Worm (Caenorhabditis elegans): ENCODE measurements around the gene ttr-47.
A peak's percentile ranks its signal among the peaks of the same experiment; 100 is the strongest.

ttr-47 gene

ce11 chrV:8936791-8937475, 14.0 kb downstream of the ttr-47 start (continued):
- no peak for TF ChIP-seq aha-1 (tag; optimal IDR thresholded peaks at IDR 0.05)
- TF ChIP-seq lin-14 (GFP tag; optimal IDR thresholded peaks at IDR 0.05), result peak; percentile 78
- TF ChIP-seq nhr-237 (tag; optimal IDR thresholded peaks at IDR 0.05), result no peak
- TF ChIP-seq ama-1 (optimal IDR thresholded peaks at IDR 0.05), result no peak
- no peak for TF ChIP-seq pqm-1 (tag; optimal IDR thresholded peaks at IDR 0.05)
- TF ChIP-seq fkh-4 (tag; optimal IDR thresholded peaks at IDR 0.05; ENCODE audit: borderline replicate concordance), result no peak
- TF ChIP-seq nhr-12 (tag; optimal IDR thresholded peaks at IDR 0.05), result no peak
- peak; percentile 25 for TF ChIP-seq nhr-20 (tag; optimal IDR thresholded peaks at IDR 0.05)
- no peak for TF ChIP-seq nhr-90 (tag; optimal IDR thresholded peaks at IDR 0.05; ENCODE audit: poor library complexity)
- TF ChIP-seq ceh-82 (tag; optimal IDR thresholded peaks at IDR 0.05), result no peak
- TF ChIP-seq zip-4 (GFP tag; optimal IDR thresholded peaks at IDR 0.05), result no peak
- no peak for TF ChIP-seq xbp-1 (tag; optimal IDR thresholded peaks at IDR 0.05)
- no peak for TF ChIP-seq Y116A8C.19 (tag; optimal IDR thresholded peaks at IDR 0.05; ENCODE audit: borderline replicate concordance)
- no peak for TF ChIP-seq dsc-1 (tag; optimal IDR thresholded peaks at IDR 0.05)
- no peak for TF ChIP-seq efl-1 (optimal IDR thresholded peaks at IDR 0.05)
- peak in 1 of 2 experiments; percentile 59 for TF ChIP-seq efl-1 (GFP tag; optimal IDR thresholded peaks at IDR 0.05 in 1 of 2)
- no peak for TF ChIP-seq ces-1 (GFP tag; optimal IDR thresholded peaks at IDR 0.05)
- TF ChIP-seq ztf-11 (tag; optimal IDR thresholded peaks at IDR 0.05), result no peak
- TF ChIP-seq alr-1 (tag; optimal IDR thresholded peaks at IDR 0.05; ENCODE audit: borderline replicate concordance), result no peak
- TF ChIP-seq fos-1 (tag; optimal IDR thresholded peaks at IDR 0.05), result no peak
- TF ChIP-seq aly-2 (tag; optimal IDR thresholded peaks at IDR 0.05), result no peak
- TF ChIP-seq unc-130 (tag; optimal IDR thresholded peaks at IDR 0.05), result no peak
- no peak for TF ChIP-seq tbx-2 (tag; optimal IDR thresholded peaks at IDR 0.05)
- no peak for TF ChIP-seq unc-98 (GFP tag; IDR thresholded peaks at IDR 0.05)
- no peak for TF ChIP-seq unc-62 (GFP tag; optimal IDR thresholded peaks at IDR 0.05)
- no peak for TF ChIP-seq sptf-1 (tag; optimal IDR thresholded peaks at IDR 0.05)
- TF ChIP-seq sup-37 (GFP tag; optimal IDR thresholded peaks at IDR 0.05), result no peak
- TF ChIP-seq pag-3 (tag; optimal IDR thresholded peaks at IDR 0.05; ENCODE audit: borderline replicate concordance, insufficient read depth), result no peak
- no peak for TF ChIP-seq zag-1 (tag; optimal IDR thresholded peaks at IDR 0.05)
- no peak for TF ChIP-seq C34B4.2 (tag; optimal IDR thresholded peaks at IDR 0.05)
- no peak for TF ChIP-seq snpc-4 (tag; optimal IDR thresholded peaks at IDR 0.05)
- TF ChIP-seq elt-2 (tag; optimal IDR thresholded peaks at IDR 0.05), result peak; percentile 14
- no peak for TF ChIP-seq hpl-2 (GFP tag; optimal IDR thresholded peaks at IDR 0.05)
- no peak for TF ChIP-seq nhr-85 (tag)
- TF ChIP-seq nhr-19 (GFP tag; conservative IDR thresholded peaks at IDR 0.05), result peak; percentile 49
- TF ChIP-seq skn-1 (tag; optimal IDR thresholded peaks at IDR 0.05), result no peak
- TF ChIP-seq F16B12.6 (tag; optimal IDR thresholded peaks at IDR 0.05), result no peak
- no peak for TF ChIP-seq C16A3.4 (tag; optimal IDR thresholded peaks at IDR 0.05)

ce11 chrV:8937476-8938249, 14.8 kb downstream of the ttr-47 start:
- TF ChIP-seq nhr-71 (tag; optimal IDR thresholded peaks at IDR 0.05) (no peak), ets-5 (GFP tag; IDR thresholded peaks at IDR 0.05) (no peak), aha-1 (tag; optimal IDR thresholded peaks at IDR 0.05) (no peak), unc-130 (tag; optimal IDR thresholded peaks at IDR 0.05) (no peak), Y116A8C.19 (tag; optimal IDR thresholded peaks at IDR 0.05; ENCODE audit: borderline replicate concordance) (no peak), nhr-85 (tag) (peak; percentile 42), mep-1 (tag; optimal IDR thresholded peaks at IDR 0.05) (peak; percentile 24), efl-1 (optimal IDR thresholded peaks at IDR 0.05) (no peak), efl-1 (GFP tag; optimal IDR thresholded peaks at IDR 0.05 in 1 of 2) (no peak), alr-1 (tag; optimal IDR thresholded peaks at IDR 0.05; ENCODE audit: borderline replicate concordance) (no peak), pax-3 (tag; optimal IDR thresholded peaks at IDR 0.05) (no peak), nhr-19 (GFP tag; conservative IDR thresholded peaks at IDR 0.05) (no peak), egl-27 (tag; optimal IDR thresholded peaks at IDR 0.05) (no peak), sox-4 (tag; optimal IDR thresholded peaks at IDR 0.05) (no peak)

All from whole organism, L1 larva.